Worm (Caenorhabditis elegans): ENCODE data around the gene C16C8.21.

C16C8.21 gene

DNA sequence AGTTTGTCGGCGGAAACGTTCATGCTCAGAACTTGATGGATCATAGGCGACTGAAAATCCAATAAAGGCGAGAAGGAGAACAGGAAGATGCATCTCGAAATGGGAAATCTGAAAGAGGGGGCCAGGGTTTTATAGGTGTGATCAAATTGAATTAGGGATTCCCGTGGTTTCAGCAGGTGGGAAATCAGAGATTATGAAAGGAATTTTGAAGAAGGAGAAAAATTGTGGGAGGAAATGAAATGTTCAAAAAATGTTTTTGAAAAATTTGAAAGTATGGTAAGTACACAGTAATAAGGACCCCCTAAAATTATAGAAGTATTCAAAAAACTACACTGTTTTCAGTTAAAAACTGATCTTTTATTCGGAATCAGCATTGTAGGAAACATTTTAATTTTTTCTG, 22.5 kb downstream of the C16C8.21 start, which contains the start of gene Y49F6B.20:
Y49F6B.20 (minus strand) TSS at position 101 of the 400 bp plus-strand sequence.
- TF ChIP-seq dpl-1 (GFP tag; optimal IDR thresholded peaks at IDR 0.05) = no peak
- no peak for TF ChIP-seq lim-7 (GFP tag; IDR thresholded peaks at IDR 0.05)
- TF ChIP-seq daf-19 (GFP tag; conservative IDR thresholded peaks at IDR 0.05) = no peak
- no peak for TF ChIP-seq snpc-1.2 (GFP tag; IDR thresholded peaks at IDR 0.05)
- no peak for TF ChIP-seq zfp-3 (GFP tag; conservative IDR thresholded peaks at IDR 0.05)
- TF ChIP-seq nhr-76 (tag; optimal IDR thresholded peaks at IDR 0.05) = no peak
- TF ChIP-seq nhr-11 (tag; optimal IDR thresholded peaks at IDR 0.05) = no peak
- no peak for TF ChIP-seq pha-4 (GFP tag; IDR thresholded peaks at IDR 0.05)
- TF ChIP-seq pha-4 (tag; optimal IDR thresholded peaks at IDR 0.05) = no peak
- no peak for TF ChIP-seq lin-38 (GFP tag; IDR thresholded peaks at IDR 0.05)
- TF ChIP-seq zip-2 (tag; optimal IDR thresholded peaks at IDR 0.05) = no peak
- no peak for TF ChIP-seq D1046.2 (GFP tag; IDR thresholded peaks at IDR 0.05)
- no peak for TF ChIP-seq arid-1 (GFP tag; conservative IDR thresholded peaks at IDR 0.05)
- TF ChIP-seq egl-43 (GFP tag; IDR thresholded peaks at IDR 0.05) = no peak
- TF ChIP-seq lin-15B (tag; optimal IDR thresholded peaks at IDR 0.05) = no peak
- TF ChIP-seq nhr-237 (tag; optimal IDR thresholded peaks at IDR 0.05) = no peak
- no peak for TF ChIP-seq ama-1 (optimal IDR thresholded peaks at IDR 0.05)
- TF ChIP-seq zag-1 (tag; optimal IDR thresholded peaks at IDR 0.05) = no peak
- TF ChIP-seq dve-1 (tag; optimal IDR thresholded peaks at IDR 0.05; ENCODE audit: insufficient read depth) = no peak
- no peak for TF ChIP-seq tra-1 (GFP tag; IDR thresholded peaks at IDR 0.05)

- no peak for TF ChIP-seq zfp-2 (tag; optimal IDR thresholded peaks at IDR 0.05)
- TF ChIP-seq lin-15B (tag; optimal IDR thresholded peaks at IDR 0.05) = no peak
- no peak for TF ChIP-seq mxl-3 (GFP tag; optimal IDR thresholded peaks at IDR 0.05)
- TF ChIP-seq aha-1 (tag) = peak; percentile 17
- no peak for TF ChIP-seq ceh-28 (tag; optimal IDR thresholded peaks at IDR 0.05)
- no peak for TF ChIP-seq unc-62 (GFP tag; optimal IDR thresholded peaks at IDR 0.05 in 1 of 2)
- no peak for TF ChIP-seq unc-62 (tag; optimal IDR thresholded peaks at IDR 0.05)
- no peak for TF ChIP-seq hif-1 (tag; optimal IDR thresholded peaks at IDR 0.05)
These were observed 23.6 kb downstream of the C16C8.21 start, which contains the start of gene Y49F6B.13 for ce11 chrII:3471603-3472002. TSS of gene Y49F6B.13 (minus strand) at chrII:3471703.

DNA sequence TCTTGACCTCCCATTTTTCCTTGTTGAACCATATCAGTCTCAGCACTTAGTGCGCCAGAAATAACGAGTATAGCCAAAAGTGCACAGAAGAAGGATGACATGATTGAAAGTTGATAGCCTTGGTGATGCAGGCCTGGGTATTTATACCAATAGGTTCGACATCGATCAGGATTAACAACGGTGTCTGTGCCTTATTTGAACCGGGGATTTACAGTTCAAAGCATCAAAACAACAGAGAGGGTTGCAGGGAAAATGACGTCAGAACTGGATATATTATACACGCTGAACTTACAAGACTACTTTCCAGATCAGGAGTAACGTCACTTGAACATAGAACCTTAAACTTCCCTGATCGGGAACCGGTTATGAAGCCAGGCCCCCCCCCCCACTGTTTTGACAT, 24.3 kb downstream of the C16C8.21 start, which contains the start of gene Y49F6B.12:
Y49F6B.12 (minus strand) TSS at position 101 of the 400 bp plus-strand sequence.
- TF ChIP-seq hmg-1.1 (GFP tag; IDR thresholded peaks at IDR 0.05) (no peak), nhr-42 (GFP tag; IDR thresholded peaks at IDR 0.05) (no peak), nhr-102 (tag; optimal IDR thresholded peaks at IDR 0.05) (no peak), nhr-41 (GFP tag; IDR thresholded peaks at IDR 0.05) (no peak), aha-1 (tag) (peak; percentile 45)

- TF ChIP-seq skn-1 (tag; optimal IDR thresholded peaks at IDR 0.05) (no peak), tra-1 (GFP tag; IDR thresholded peaks at IDR 0.05) (no peak), zfp-2 (tag; optimal IDR thresholded peaks at IDR 0.05) (no peak), daf-19 (GFP tag; conservative IDR thresholded peaks at IDR 0.05) (no peak)
These were observed 24.8 kb downstream of the C16C8.21 start, which contains the start of gene Y49F6B.6 for ce11 chrII:3472817-3473216. TSS of gene Y49F6B.6 (plus strand) at chrII:3473117.

DNA sequence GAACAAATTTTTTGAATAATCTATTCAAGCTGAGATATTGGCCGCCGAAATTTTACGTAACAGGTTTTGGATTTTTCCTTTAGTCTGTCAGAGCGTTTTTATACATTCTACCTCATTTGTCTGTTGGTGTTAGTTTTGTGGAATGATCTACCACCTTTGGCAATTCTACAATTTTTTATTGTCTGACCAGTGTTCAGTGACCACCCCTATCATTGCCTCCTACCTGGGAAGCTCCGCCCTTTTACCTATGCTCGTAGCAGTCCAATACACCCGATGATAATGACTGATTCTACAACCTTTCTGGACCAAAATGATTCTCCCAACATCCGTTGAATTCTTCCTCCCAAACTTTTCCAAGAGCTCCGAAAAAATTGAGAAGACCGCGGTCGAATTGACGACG, 25.7 kb downstream of the C16C8.21 start, which contains the start of gene sdz-32:
sdz-32 (plus strand) TSS at position 301 of the 400 bp plus-strand sequence.
- no peak for TF ChIP-seq daf-8 (GFP tag; IDR thresholded peaks at IDR 0.05)
- no peak for TF ChIP-seq vab-7 (GFP tag; IDR thresholded peaks at IDR 0.05)
- no peak for TF ChIP-seq ztf-7 (tag; optimal IDR thresholded peaks at IDR 0.05)
- TF ChIP-seq nhr-111 (GFP tag; optimal IDR thresholded peaks at IDR 0.05) = no peak
- TF ChIP-seq lin-15B (tag; optimal IDR thresholded peaks at IDR 0.05) = no peak
- no peak for TF ChIP-seq dve-1 (tag; optimal IDR thresholded peaks at IDR 0.05; ENCODE audit: insufficient read depth)
- TF ChIP-seq ZK546.5 (tag; optimal IDR thresholded peaks at IDR 0.05) = no peak
- no peak for TF ChIP-seq daf-19 (GFP tag; conservative IDR thresholded peaks at IDR 0.05)
- TF ChIP-seq Y5F2A.4 (GFP tag; optimal IDR thresholded peaks at IDR 0.05) = no peak
- no peak for TF ChIP-seq duxl-1 (tag; optimal IDR thresholded peaks at IDR 0.05; ENCODE audit: poor library complexity)
- TF ChIP-seq php-3 (GFP tag; IDR thresholded peaks at IDR 0.05) = no peak
- TF ChIP-seq D1046.2 (GFP tag; IDR thresholded peaks at IDR 0.05) = no peak
- no peak for TF ChIP-seq nhr-42 (GFP tag; IDR thresholded peaks at IDR 0.05)
- no peak for TF ChIP-seq madf-9 (GFP tag; conservative IDR thresholded peaks at IDR 0.05)
